Worm (Caenorhabditis elegans) whole organism, L4 larva: ENCODE data around the gene W02A2.12.

Experiments
- ama-1 ChIP-seq: fragments of 150-350 bp; optimal IDR thresholded peaks from 2 replicates; lab custom pipeline; 2014; ENCODE audit warnings: inconsistent platforms, mixed read lengths
- lin-15B ChIP-seq: fragments of 150-350 bp; sonication (generic microtip); optimal IDR thresholded peaks from 3 replicates; lab custom pipeline; 2014; ENCODE audit warnings: missing biosample characterization, missing genetic modification characterization
- php-3 ChIP-seq: fragments of 200-800 bp; sonication (Bioruptor generic); IDR thresholded peaks from 2 replicates; pipeline ENCODE4 v1.3.6; 2022; ENCODE audit warnings: missing genetic modification reagents, missing genetic modification characterization, missing compliant biosample characterization
- rbr-2 ChIP-seq: sonication (generic microtip); optimal IDR thresholded peaks from 2 replicates; lab custom pipeline; 2016; ENCODE audit warnings: missing genotype, missing genetic modification characterization, missing compliant biosample characterization
- ztf-7 ChIP-seq: fragments of 150-350 bp; optimal IDR thresholded peaks from 2 replicates; lab custom pipeline; 2014; ENCODE audit warnings: missing biosample characterization, missing genetic modification characterization

DNA sequence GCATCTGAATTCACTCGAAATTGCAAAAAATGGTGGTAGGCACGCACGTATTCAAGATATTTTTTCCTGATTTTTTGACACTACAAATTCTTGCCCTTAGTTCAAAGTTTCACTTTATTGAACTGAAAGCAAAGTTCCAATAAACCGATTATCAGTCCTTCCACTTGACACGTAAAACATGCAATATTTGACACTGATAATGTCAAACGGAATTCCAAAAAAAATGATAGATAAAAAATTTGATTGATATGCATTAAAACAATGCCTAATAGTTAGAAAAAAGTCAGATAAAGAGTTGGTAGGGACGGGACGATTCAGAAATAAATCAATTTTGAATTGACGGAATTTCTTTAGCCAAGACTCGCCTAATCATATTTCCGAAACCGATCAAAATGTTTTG is 21.6 kb downstream of the W02A2.12 start:
- TF ChIP-seq ama-1 (lab: Kevin White, UChicago) (no peak), lin-15B (no peak), rbr-2 (tag; lab: Kevin White, UChicago) (no peak), php-3 (peak; percentile 83), ztf-7 (tag; lab: Kevin White, UChicago) (no peak)
